Fruit fly (Drosophila melanogaster) Kc167 (cell line): ENCODE results near the gene CG7329.

Source experiments
- Sin3A ChIP-seq: fragments of >200 bp; optimal IDR thresholded peaks from 2 replicates; lab custom pipeline; 2018; ENCODE audit warnings: missing external identifiers
- psq ChIP-seq: fragments of >200 bp; optimal IDR thresholded peaks from 2 replicates; lab custom pipeline; 2017; ENCODE audit warnings: missing external identifiers

dm6 chr2L:10651313-10651712 lies 13.0 kb upstream of the CG7329 start, which contains the start of gene dbf:
- TF ChIP-seq psq (lab: Kevin White, UChicago) (no peak), Sin3A (lab: Kevin White, UChicago) (no peak)
